Fruit fly (Drosophila melanogaster) whole organism, embryonic: ENCODE measurements around the gene CG14244.

Experiments
- Ada2b ChIP-seq: fragments of 200-800 bp; sonication (Bioruptor generic); IDR thresholded peaks from 2 replicates; pipeline ENCODE4 v1.3.6; 2022; ENCODE audit warnings: missing biosample characterization, missing genetic modification characterization
- Atf3 ChIP-seq: fragments of 200-800 bp; sonication (Bioruptor generic); optimal IDR thresholded peaks from 3 replicates; lab custom pipeline; 2016; ENCODE audit warnings: missing biosample characterization, missing genetic modification characterization
- Awh ChIP-seq: fragments of 200-800 bp; sonication (Bioruptor generic); IDR thresholded peaks from 2 replicates; pipeline ENCODE4, ENCODE4 v1.3.6; 2022; ENCODE audit warnings: missing biosample characterization, missing genetic modification characterization
- CG10431 ChIP-seq: fragments of 200-800 bp; sonication (Bioruptor generic); optimal IDR thresholded peaks from 3 replicates; lab custom pipeline; 2018; ENCODE audit warnings: missing biosample characterization, mild to moderate bottlenecking, missing genetic modification characterization
- CG10543 ChIP-seq: fragments of 200-800 bp; sonication (Bioruptor generic); optimal IDR thresholded peaks from 3 replicates; lab custom pipeline; 2017; ENCODE audit warnings: missing biosample characterization, mild to moderate bottlenecking, missing genetic modification characterization, moderate library complexity
- CG11504 ChIP-seq: fragments of 200-800 bp; sonication (Bioruptor generic); optimal IDR thresholded peaks from 3 replicates; lab custom pipeline; 2019; ENCODE audit warnings: missing biosample characterization, mild to moderate bottlenecking, missing genetic modification characterization, moderate library complexity
- CG11696 ChIP-seq: fragments of 200-800 bp; sonication (Bioruptor generic); IDR thresholded peaks from 2 replicates; pipeline ENCODE4 v1.3.6; 2022; ENCODE audit warnings: missing biosample characterization, missing genetic modification characterization
- CG12071 ChIP-seq: fragments of 200-800 bp; sonication (Bioruptor generic); optimal IDR thresholded peaks from 3 replicates; lab custom pipeline; 2018; ENCODE audit warnings: missing biosample characterization, mild to moderate bottlenecking, missing genetic modification characterization
- CG12104 ChIP-seq: fragments of 200-800 bp; sonication (Bioruptor generic); optimal IDR thresholded peaks from 3 replicates; lab custom pipeline; 2016; ENCODE audit warnings: missing biosample characterization, missing genetic modification characterization
- CG15514 ChIP-seq: fragments of 200-800 bp; sonication (Bioruptor generic); optimal IDR thresholded peaks from 3 replicates; lab custom pipeline; 2017; ENCODE audit warnings: missing biosample characterization, missing genetic modification characterization, mild to moderate bottlenecking, moderate library complexity, missing genetic modification reagents
- CG15696 ChIP-seq: fragments of 200-800 bp; sonication (Bioruptor generic); optimal IDR thresholded peaks from 2 replicates; lab custom pipeline; 2019; ENCODE audit warnings: missing biosample characterization, mild to moderate bottlenecking, missing genetic modification characterization, moderate library complexity
- CG16779 ChIP-seq: fragments of 200-800 bp; sonication (Bioruptor generic); IDR thresholded peaks from 2 replicates; pipeline ENCODE4 v1.3.6; 2022; ENCODE audit warnings: missing biosample characterization, missing genetic modification characterization
- CG17912 ChIP-seq: fragments of 200-800 bp; sonication (Bioruptor generic); optimal IDR thresholded peaks from 2 replicates; lab custom pipeline; 2018; ENCODE audit warnings: missing biosample characterization, mild to moderate bottlenecking, missing genetic modification characterization
- CG2129 ChIP-seq: fragments of 200-800 bp; sonication (Bioruptor generic); IDR thresholded peaks from 2 replicates; pipeline ENCODE4 v1.3.6; 2022; ENCODE audit warnings: missing biosample characterization, missing genetic modification characterization; ENCODE audit not compliant: partially characterized antibody
- CG3065 ChIP-seq: fragments of 200-800 bp; sonication (Bioruptor generic); optimal IDR thresholded peaks from 2 replicates; lab custom pipeline; 2016; ENCODE audit warnings: missing biosample characterization, missing genetic modification characterization
- CG31224 ChIP-seq: fragments of 200-800 bp; sonication (Bioruptor generic); IDR thresholded peaks from 2 replicates; pipeline ENCODE4 v1.3.6; 2022; ENCODE audit warnings: missing biosample characterization, missing genetic modification characterization
- CG31365 ChIP-seq: fragments of 200-800 bp; sonication (Bioruptor generic); optimal IDR thresholded peaks from 2 replicates; lab custom pipeline; 2018; ENCODE audit warnings: missing biosample characterization, mild to moderate bottlenecking, missing genetic modification characterization
- CG4282 ChIP-seq: fragments of 200-800 bp; sonication (Bioruptor generic); optimal IDR thresholded peaks from 2 replicates; lab custom pipeline; 2016; ENCODE audit warnings: missing biosample characterization, missing genetic modification characterization
- CG4328 ChIP-seq: fragments of 200-800 bp; sonication (Bioruptor generic); optimal IDR thresholded peaks from 3 replicates; lab custom pipeline; 2017; ENCODE audit warnings: missing biosample characterization, missing genetic modification reagents, missing genetic modification characterization
- CG6689 ChIP-seq: fragments of 200-800 bp; sonication (Bioruptor generic); IDR thresholded peaks from 2 replicates; pipeline ENCODE4 v1.3.6; 2022; ENCODE audit warnings: missing biosample characterization, missing genetic modification characterization
- CG6813 ChIP-seq: fragments of 200-800 bp; sonication (Bioruptor generic); optimal IDR thresholded peaks from 2 replicates; lab custom pipeline; 2017; ENCODE audit warnings: missing biosample characterization, missing genetic modification characterization, mild to moderate bottlenecking, moderate library complexity, missing genetic modification reagents
- CG8944 ChIP-seq: fragments of 200-800 bp; sonication (Bioruptor generic); optimal IDR thresholded peaks from 3 replicates; lab custom pipeline; 2016; ENCODE audit warnings: missing biosample characterization, missing genetic modification characterization
- CG9817 ChIP-seq: fragments of 200-800 bp; sonication (Bioruptor generic); optimal IDR thresholded peaks from 2 replicates; lab custom pipeline; 2018; ENCODE audit warnings: missing biosample characterization, mild to moderate bottlenecking, missing genetic modification characterization, moderate library complexity
- CHES-1-like ChIP-seq: fragments of 200-800 bp; sonication (Bioruptor generic); optimal IDR thresholded peaks from 2 replicates; lab custom pipeline; 2016; ENCODE audit warnings: missing biosample characterization, missing genetic modification characterization
- Deaf1 ChIP-seq: fragments of 200-800 bp; optimal IDR thresholded peaks from 3 replicates; lab custom pipeline; 2019; ENCODE audit warnings: missing biosample characterization, mild to moderate bottlenecking, missing genetic modification characterization, moderate library complexity
- Dfd ChIP-seq, 2 experiments: fragments of >200 bp; optimal IDR thresholded peaks; 2 replicates each; lab custom pipeline; 2017; ENCODE audit warnings: missing biosample characterization in 2 of 2, missing genetic modification characterization in 2 of 2
- Dp ChIP-seq: fragments of 200-800 bp; sonication (Bioruptor generic); optimal IDR thresholded peaks from 2 replicates; lab custom pipeline; 2018; ENCODE audit warnings: missing biosample characterization, mild to moderate bottlenecking, missing genetic modification characterization, moderate library complexity
- Hsf ChIP-seq: fragments of 200-800 bp; sonication (Bioruptor generic); optimal IDR thresholded peaks from 3 replicates; lab custom pipeline; 2016; ENCODE audit warnings: missing biosample characterization, missing genetic modification characterization
- Kr ChIP-seq: fragments of 200-800 bp; sonication (Bioruptor generic); optimal IDR thresholded peaks from 2 replicates; lab custom pipeline; 2017; ENCODE audit warnings: missing biosample characterization, mild to moderate bottlenecking, missing genetic modification characterization
- Lpt ChIP-seq: fragments of >200 bp; optimal IDR thresholded peaks from 2 replicates; lab custom pipeline; 2018; ENCODE audit warnings: missing biosample characterization, missing genetic modification characterization
- MESR4 ChIP-seq: fragments of 200-800 bp; sonication (Bioruptor generic); optimal IDR thresholded peaks from 2 replicates; lab custom pipeline; 2018; ENCODE audit warnings: missing biosample characterization, mild to moderate bottlenecking, missing genetic modification characterization, moderate library complexity
- MTF-1 ChIP-seq: fragments of 200-800 bp; sonication (Bioruptor generic); optimal IDR thresholded peaks from 2 replicates; lab custom pipeline; 2018; ENCODE audit warnings: missing biosample characterization, mild to moderate bottlenecking, missing genetic modification characterization, borderline replicate concordance
- Nf-YB ChIP-seq: fragments of 200-800 bp; sonication (Bioruptor generic); optimal IDR thresholded peaks from 3 replicates; lab custom pipeline; 2019; ENCODE audit warnings: missing biosample characterization, mild to moderate bottlenecking, missing genetic modification characterization, moderate library complexity
- Taf1 ChIP-seq: fragments of 200-800 bp; sonication (Bioruptor generic); IDR thresholded peaks from 2 replicates; pipeline ENCODE4 v1.3.6; 2022; ENCODE audit warnings: missing biosample characterization, missing genetic modification characterization
- Tbp ChIP-seq: fragments of >200 bp; optimal IDR thresholded peaks from 2 replicates; lab custom pipeline; 2018; ENCODE audit warnings: missing biosample characterization, missing genetic modification characterization
- YL-1 ChIP-seq: fragments of 200-800 bp; sonication (Bioruptor generic); optimal IDR thresholded peaks from 3 replicates; lab custom pipeline; 2017; ENCODE audit warnings: missing biosample characterization, mild to moderate bottlenecking, missing genetic modification characterization
- az2 ChIP-seq: fragments of 200-800 bp; sonication (Bioruptor generic); optimal IDR thresholded peaks from 3 replicates; lab custom pipeline; 2016; ENCODE audit warnings: missing biosample characterization, missing genetic modification characterization
- chm ChIP-seq: fragments of 200-800 bp; sonication (Bioruptor generic); IDR thresholded peaks from 2 replicates; pipeline ENCODE4 v1.3.6; 2022; ENCODE audit warnings: missing biosample characterization, missing genetic modification characterization
- dan ChIP-seq: fragments of 200-800 bp; sonication (Bioruptor generic); IDR thresholded peaks from 2 replicates; pipeline ENCODE4 v1.3.6; 2022; ENCODE audit warnings: missing biosample characterization, missing genetic modification characterization
- dysf ChIP-seq: fragments of 200-800 bp; sonication (Bioruptor generic); IDR thresholded peaks from 3 replicates; pipeline ENCODE4 v1.3.6; 2022; ENCODE audit warnings: missing biosample characterization, missing genetic modification characterization
- eve ChIP-seq, 2 experiments: fragments of >200 bp; optimal IDR thresholded peaks; 2 replicates each; lab custom pipeline; 2017; ENCODE audit warnings: missing biosample characterization in 2 of 2, missing genetic modification characterization in 2 of 2
- jigr1 ChIP-seq: fragments of 200-800 bp; sonication (Bioruptor generic); IDR thresholded peaks from 3 replicates; pipeline ENCODE4 v1.3.6; 2022; ENCODE audit warnings: missing biosample characterization, missing genetic modification characterization
- ken ChIP-seq: fragments of 200-800 bp; sonication (Bioruptor generic); IDR thresholded peaks from 3 replicates; pipeline ENCODE4 v1.3.6; 2022; ENCODE audit warnings: missing biosample characterization, missing genetic modification characterization
- nmo ChIP-seq: fragments of 200-800 bp; sonication (Bioruptor generic); optimal IDR thresholded peaks from 2 replicates; lab custom pipeline; 2018; ENCODE audit warnings: missing biosample characterization, mild to moderate bottlenecking, missing genetic modification characterization, moderate library complexity
- onecut ChIP-seq: fragments of 200-800 bp; sonication (Bioruptor generic); IDR thresholded peaks from 2 replicates; pipeline ENCODE4 v1.3.6; 2022; ENCODE audit warnings: missing biosample characterization, missing genetic modification characterization
- otp ChIP-seq: fragments of 200-800 bp; sonication (Bioruptor generic); IDR thresholded peaks from 3 replicates; pipeline ENCODE4, ENCODE4 v1.3.6; 2022; ENCODE audit warnings: missing biosample characterization, missing genetic modification characterization
- shn ChIP-seq: fragments of 200-800 bp; sonication (Bioruptor generic); optimal IDR thresholded peaks from 3 replicates; lab custom pipeline; 2016; ENCODE audit warnings: missing biosample characterization, missing genetic modification characterization
- sisA ChIP-seq: fragments of 200-800 bp; sonication (Bioruptor generic); IDR thresholded peaks from 2 replicates; pipeline ENCODE4 v1.3.6; 2022; ENCODE audit warnings: missing biosample characterization, missing genetic modification characterization
- stwl ChIP-seq: fragments of 200-800 bp; sonication (Bioruptor generic); optimal IDR thresholded peaks from 3 replicates; lab custom pipeline; 2018; ENCODE audit warnings: missing biosample characterization, mild to moderate bottlenecking, missing genetic modification characterization, moderate library complexity
- ttk ChIP-seq: fragments of 200-800 bp; sonication (Bioruptor generic); IDR thresholded peaks from 2 replicates; pipeline ENCODE4 v2.1.2; 2022; ENCODE audit warnings: missing biosample characterization, missing genetic modification characterization
- usp ChIP-seq: fragments of >200 bp; optimal IDR thresholded peaks from 2 replicates; lab custom pipeline; 2017; ENCODE audit warnings: missing biosample characterization, missing genetic modification characterization

The CG14244 gene

dm6 chr3R:26714109-26714576, 11.8 kb upstream of the CG14244 start, which contains the start of gene amon (continued):
- TF ChIP-seq CG11504: peak; percentile 97
- TF ChIP-seq onecut: peak; percentile 96
- peak; percentile 92 for TF ChIP-seq CG11696
- peak; percentile 94 for TF ChIP-seq CG12104 (GFP tag; lab: Kevin White, UChicago)
- peak; percentile 79 for TF ChIP-seq Nf-YB (GFP tag; lab: Kevin White, UChicago)
- TF ChIP-seq CG8944: peak; percentile 98
- peak; percentile 94 for TF ChIP-seq CG31365 (tag; lab: Kevin White, UChicago)
- TF ChIP-seq shn (GFP tag; lab: Kevin White, UChicago): peak; percentile 98
- TF ChIP-seq CG4328: peak; percentile 96
- TF ChIP-seq CG6813: peak; percentile 99
- peak; percentile 76 for TF ChIP-seq dan (GFP tag; lab: Robert Waterston, UW)
- peak; percentile 99 for TF ChIP-seq CG12071 (GFP tag; lab: Kevin White, UChicago)
- peak; percentile 99 for TF ChIP-seq ken (GFP tag; lab: Robert Waterston, UW)
- peak; percentile 98 for TF ChIP-seq CG16779 (GFP tag; lab: Robert Waterston, UW)
- TF ChIP-seq ttk: peak; percentile 99
- peak; percentile 85 for TF ChIP-seq CG3065 (GFP tag; lab: Kevin White, UChicago)
- TF ChIP-seq az2 (GFP tag; lab: Kevin White, UChicago): peak; percentile 98
- peak; percentile 84 for TF ChIP-seq CG15696 (tag; lab: Kevin White, UChicago)
- peak; percentile 29 for TF ChIP-seq Dp (GFP tag; lab: Kevin White, UChicago)
- TF ChIP-seq Hsf (GFP tag; lab: Kevin White, UChicago): peak; percentile 98
- TF ChIP-seq CG10543: peak; percentile 99
- TF ChIP-seq CG31224 (GFP tag; lab: Robert Waterston, UW): peak; percentile 97
- TF ChIP-seq nmo (GFP tag; lab: Kevin White, UChicago): peak; percentile 97
- no peak for TF ChIP-seq eve (GFP tag; optimal IDR thresholded peaks at IDR 0.05; lab: Kevin White, UChicago)
- TF ChIP-seq stwl (tag; lab: Kevin White, UChicago): no peak
- TF ChIP-seq CG15514 (GFP tag; lab: Kevin White, UChicago): peak; percentile 96
- TF ChIP-seq chm (GFP tag; lab: Robert Waterston, UW): peak; percentile 96
- peak; percentile 96 for TF ChIP-seq Atf3
- peak; percentile 90 for TF ChIP-seq YL-1 (GFP tag; lab: Kevin White, UChicago)
- no peak for TF ChIP-seq CG2129 (GFP tag; lab: Robert Waterston, UW)
- TF ChIP-seq CG4282 (GFP tag; lab: Kevin White, UChicago): peak; percentile 95
- TF ChIP-seq Taf1: peak; percentile 98
- peak; percentile 99 for TF ChIP-seq CHES-1-like (GFP tag; lab: Kevin White, UChicago)
- peak; percentile 76 for TF ChIP-seq CG10431 (GFP tag; lab: Kevin White, UChicago)
- peak; percentile 90 for TF ChIP-seq MTF-1 (GFP tag; lab: Kevin White, UChicago)
- TF ChIP-seq Tbp (GFP tag; lab: Kevin White, UChicago): no peak
- peak; percentile 99 for TF ChIP-seq CG9817
- no peak for TF ChIP-seq Kr (GFP tag; lab: Kevin White, UChicago)
- TF ChIP-seq CG17912 (GFP tag; lab: Kevin White, UChicago): peak; percentile 89
- peak in 1 of 2 experiments; percentile 94 for TF ChIP-seq Dfd (GFP tag; optimal IDR thresholded peaks at IDR 0.05; lab: Kevin White, UChicago)
- TF ChIP-seq dysf (GFP tag; lab: Robert Waterston, UW): peak; percentile 99
- peak; percentile 97 for TF ChIP-seq CG6689 (GFP tag; lab: Robert Waterston, UW)
- no peak for TF ChIP-seq Lpt
- peak; percentile 78 for TF ChIP-seq MESR4 (GFP tag; lab: Kevin White, UChicago)
- TF ChIP-seq jigr1 (GFP tag; lab: Robert Waterston, UW): peak; percentile 98
- TF ChIP-seq usp (GFP tag; lab: Kevin White, UChicago): no peak
- TF ChIP-seq otp (GFP tag; lab: Robert Waterston, UW): peak; percentile 98
- TF ChIP-seq Deaf1: peak; percentile 86
- TF ChIP-seq Awh: peak; percentile 98
- peak; percentile 99 for TF ChIP-seq Ada2b (GFP tag; lab: Robert Waterston, UW)
- TF ChIP-seq sisA: peak; percentile 99
